Worm (Caenorhabditis elegans) whole organism, early embryonic: ENCODE measurements around the gene srz-44.

Experiments
- B0310.2 ChIP-seq: sonication (generic microtip); optimal IDR thresholded peaks from 2 replicates; lab custom pipeline; 2016; ENCODE audit warnings: mild to moderate bottlenecking, missing genetic modification characterization, missing compliant biosample characterization
- F13C5.2 ChIP-seq: sonication (generic microtip); optimal IDR thresholded peaks from 2 replicates; lab custom pipeline; 2017; ENCODE audit warnings: mild to moderate bottlenecking, missing genetic modification characterization, inconsistent platforms, missing compliant biosample characterization
- aly-1 ChIP-seq: sonication (generic microtip); optimal IDR thresholded peaks from 2 replicates; lab custom pipeline; 2016; ENCODE audit warnings: missing genetic modification characterization, missing compliant biosample characterization
- ama-1 ChIP-seq: fragments of 150-350 bp; optimal IDR thresholded peaks from 2 replicates; lab custom pipeline; 2014
- ceh-13 ChIP-seq: fragments of 200-800 bp; sonication (Bioruptor generic); optimal IDR thresholded peaks from 2 replicates; lab custom pipeline; 2018; ENCODE audit warnings: mild to moderate bottlenecking, missing genetic modification characterization, missing compliant biosample characterization
- ceh-36 ChIP-seq: sonication (generic microtip); optimal IDR thresholded peaks from 2 replicates; lab custom pipeline; 2016; ENCODE audit warnings: missing genetic modification characterization, inconsistent platforms, missing compliant biosample characterization
- ets-7 ChIP-seq: sonication (generic microtip); optimal IDR thresholded peaks from 2 replicates; lab custom pipeline; 2016; ENCODE audit warnings: missing genotype, missing genetic modification characterization, missing compliant biosample characterization
- flt-1 ChIP-seq: fragments of 200-800 bp; sonication (Bioruptor generic); IDR thresholded peaks from 2 replicates; pipeline ENCODE4 v1.3.6; 2022; ENCODE audit warnings: missing genetic modification characterization, missing compliant biosample characterization
- hmbx-1 ChIP-seq: sonication (generic microtip); optimal IDR thresholded peaks from 2 replicates; lab custom pipeline; 2016; ENCODE audit warnings: mild to moderate bottlenecking, missing genetic modification characterization, missing compliant biosample characterization
- hmg-4 ChIP-seq: fragments of 200-800 bp; sonication (Bioruptor generic); optimal IDR thresholded peaks from 2 replicates; lab custom pipeline; 2018; ENCODE audit warnings: mild to moderate bottlenecking, missing genetic modification characterization, missing compliant biosample characterization
- pes-1 ChIP-seq: fragments of 200-800 bp; sonication (Bioruptor generic); IDR thresholded peaks from 2 replicates; pipeline ENCODE4 v1.3.6; 2022; ENCODE audit warnings: missing genetic modification reagents, missing genetic modification characterization, missing compliant biosample characterization
- scrt-1 ChIP-seq: fragments of 200-800 bp; sonication (Bioruptor generic); IDR thresholded peaks from 2 replicates; pipeline ENCODE4 v1.3.6; 2022; ENCODE audit warnings: missing genetic modification characterization, missing compliant biosample characterization
- sea-1 ChIP-seq: fragments of 200-800 bp; sonication (Bioruptor generic); conservative IDR thresholded peaks from 2 replicates; pipeline ENCODE4 v1.3.6; 2022; ENCODE audit warnings: missing genetic modification characterization, missing compliant biosample characterization
- tbx-11 ChIP-seq: fragments of 200-800 bp; sonication (Bioruptor generic); IDR thresholded peaks from 2 replicates; pipeline ENCODE4 v1.3.6; 2022; ENCODE audit warnings: missing genetic modification characterization, missing compliant biosample characterization

DNA sequence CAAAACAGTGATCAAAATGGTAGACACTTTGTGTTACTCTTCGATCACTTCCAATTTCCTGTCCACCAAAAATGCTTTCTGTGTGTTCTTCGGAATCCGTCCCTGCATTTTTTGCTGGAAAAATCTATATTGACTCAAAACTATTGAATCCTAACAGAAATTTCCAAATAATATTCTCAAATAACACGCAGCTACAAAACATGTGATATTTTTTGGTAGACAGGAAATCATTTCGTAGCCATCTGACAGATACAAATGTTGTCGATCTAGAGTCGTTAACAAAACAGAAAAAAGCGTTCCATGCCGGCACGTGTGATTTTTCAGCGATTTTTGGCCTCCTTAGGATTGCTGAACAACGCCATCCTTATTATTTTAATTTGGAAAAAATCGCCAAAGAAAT lies 25.9 kb downstream of the srz-44 start, which contains the start of gene str-263:
- TF ChIP-seq tbx-11 (GFP tag; lab: Robert Waterston, UW): no peak
- no peak for TF ChIP-seq ama-1 (lab: Kevin White, UChicago)
- TF ChIP-seq hmbx-1 (tag; lab: Kevin White, UChicago): no peak
- no peak for TF ChIP-seq ceh-13
- TF ChIP-seq hmg-4 (GFP tag; lab: Kevin White, UChicago): no peak
- no peak for TF ChIP-seq flt-1 (GFP tag; lab: Robert Waterston, UW)
- no peak for TF ChIP-seq ets-7 (tag; lab: Kevin White, UChicago)
- TF ChIP-seq F13C5.2 (tag; lab: Kevin White, UChicago): no peak
- no peak for TF ChIP-seq B0310.2 (tag; lab: Kevin White, UChicago)
- TF ChIP-seq pes-1 (GFP tag; lab: Robert Waterston, UW): no peak
- no peak for TF ChIP-seq sea-1 (GFP tag; lab: Robert Waterston, UW)
- no peak for TF ChIP-seq aly-1 (tag; lab: Kevin White, UChicago)
- no peak for TF ChIP-seq ceh-36 (tag; lab: Kevin White, UChicago)
- no peak for TF ChIP-seq scrt-1 (GFP tag; lab: Robert Waterston, UW)
